Fruit fly (Drosophila melanogaster) whole organism: ENCODE results near the gene CG32708.

Experiments used
- CG8478 ChIP-seq: fragments of >200 bp; optimal IDR thresholded peaks from 2 replicates; lab custom pipeline; 2018; ENCODE audit warnings: inconsistent platforms
- Dll ChIP-seq: fragments of >200 bp; optimal IDR thresholded peaks from 2 replicates; lab custom pipeline; 2017
- EcR ChIP-seq, 2 experiments: fragments of >200 bp; optimal IDR thresholded peaks; 2 replicates each; lab custom pipeline; 2017; ENCODE audit warnings: missing biosample characterization in 2 of 2, missing genetic modification characterization in 2 of 2, missing genetic modification reagents in 2 of 2
- pan ChIP-seq: fragments of >200 bp; optimal IDR thresholded peaks from 2 replicates; lab custom pipeline; 2017
- psq ChIP-seq: fragments of >200 bp; optimal IDR thresholded peaks from 2 replicates; lab custom pipeline; 2017
- usp ChIP-seq: fragments of >200 bp; optimal IDR thresholded peaks from 2 replicates; lab custom pipeline; 2017; ENCODE audit warnings: missing biosample characterization, missing genetic modification characterization, mixed read lengths

dm6 chrX:9102125-9102524 is 16.4 kb downstream of the CG32708 start:
- TF ChIP-seq EcR (GFP tag; optimal IDR thresholded peaks at IDR 0.05; lab: Kevin White, UChicago) (no peak), pan (lab: Kevin White, UChicago) (no peak), Dll (lab: Kevin White, UChicago) (no peak), usp (no peak), CG8478 (no peak), psq (lab: Kevin White, UChicago) (no peak)
